Fruit fly (Drosophila melanogaster): ENCODE results near the gene Dci.

Dci gene

DNA sequence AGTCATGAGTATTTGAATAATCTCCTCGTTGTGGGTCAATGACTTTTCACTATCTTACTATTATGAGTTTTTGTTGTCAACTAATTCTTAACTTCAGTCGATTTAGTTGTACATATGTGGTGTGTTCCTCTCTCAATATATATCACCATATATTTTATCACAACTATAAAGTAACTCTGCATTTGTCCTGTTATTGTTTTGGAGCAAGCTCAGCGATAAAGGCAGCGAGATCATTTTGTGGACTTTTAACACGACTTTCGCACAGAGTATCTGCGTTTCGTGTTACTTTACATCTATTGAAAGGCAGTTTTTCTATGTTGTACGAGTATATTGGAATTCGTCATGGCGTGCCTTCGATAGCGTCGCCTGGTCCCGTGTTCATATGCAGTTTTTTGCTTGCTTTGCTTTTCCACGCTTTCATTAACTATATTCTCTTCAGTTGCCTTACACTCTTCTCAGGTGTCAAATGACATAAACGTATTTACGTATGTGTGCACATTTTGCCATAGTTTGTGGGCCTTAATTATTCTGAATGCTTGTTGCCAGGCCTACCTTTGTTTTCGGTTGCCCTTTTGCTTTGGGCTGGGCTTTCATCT lies 24.4 kb downstream of the Dci start:
- TF ChIP-seq D19A (tag; optimal IDR thresholded peaks at IDR 0.05) (peak; percentile 89), sens (GFP tag) (peak; percentile 7), odd (GFP tag; optimal IDR thresholded peaks at IDR 0.05) (no peak), mam (GFP tag; optimal IDR thresholded peaks at IDR 0.05) (no peak), BtbVII (GFP tag; optimal IDR thresholded peaks at IDR 0.05) (no peak)

DNA sequence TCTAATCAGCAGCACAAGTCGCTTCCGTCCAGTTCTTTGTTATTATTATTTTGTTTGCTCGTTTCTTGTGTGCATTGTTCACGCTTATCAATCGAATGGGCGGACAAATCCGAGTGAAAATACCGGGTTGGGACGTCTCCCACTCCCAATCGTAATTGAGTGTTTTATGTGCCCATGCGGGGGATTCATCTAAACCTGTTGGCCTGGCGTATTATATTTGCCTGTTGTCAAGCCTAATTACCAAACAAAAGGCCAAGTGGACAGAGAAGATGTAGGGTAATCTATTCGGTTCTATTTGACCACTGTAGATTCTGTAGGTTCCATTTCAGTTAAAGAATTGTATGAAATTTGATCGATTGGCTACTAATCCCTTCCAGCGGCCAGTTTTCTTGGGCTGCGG lies 24.9 kb downstream of the Dci start:
- TF ChIP-seq z (GFP tag; IDR thresholded peaks at IDR 0.05) (0 out of 3 replicates have a peak, but pooled peaks have one; percentile 48), row (GFP tag; IDR thresholded peaks at IDR 0.05) (no peak), eve (GFP tag; optimal IDR thresholded peaks at IDR 0.05) (no peak), CG2875 (GFP tag; optimal IDR thresholded peaks at IDR 0.05) (no peak), sr (GFP tag; IDR thresholded peaks at IDR 0.05) (no peak), sc (optimal IDR thresholded peaks at IDR 0.05) (no peak), sc (GFP tag; optimal IDR thresholded peaks at IDR 0.05) (no peak), vvl (GFP tag; IDR thresholded peaks at IDR 0.05) (no peak), seq (GFP tag; IDR thresholded peaks at IDR 0.05) (no peak), CG6683 (GFP tag; optimal IDR thresholded peaks at IDR 0.05) (no peak), Lhr (GFP tag; optimal IDR thresholded peaks at IDR 0.05) (no peak), zfh2 (GFP tag; optimal IDR thresholded peaks at IDR 0.05) (no peak), sim (GFP tag; IDR thresholded peaks at IDR 0.05) (no peak), CG12155 (GFP tag; optimal IDR thresholded peaks at IDR 0.05) (no peak), CG10654 (GFP tag; optimal IDR thresholded peaks at IDR 0.05) (no peak), esg (GFP tag; conservative IDR thresholded peaks at IDR 0.05) (no peak), CG15696 (tag; optimal IDR thresholded peaks at IDR 0.05) (no peak), Sry-β (GFP tag; optimal IDR thresholded peaks at IDR 0.05) (no peak), CG34376 (GFP tag; optimal IDR thresholded peaks at IDR 0.05) (no peak), CG10565 (GFP tag; optimal IDR thresholded peaks at IDR 0.05) (no peak), Oli (tag; optimal IDR thresholded peaks at IDR 0.05) (no peak), nom (GFP tag; optimal IDR thresholded peaks at IDR 0.05) (no peak), HLH3B (GFP tag; IDR thresholded peaks at IDR 0.05) (peak; percentile 5; the same call in 1 of the 2 replicates), kah (GFP tag; optimal IDR thresholded peaks at IDR 0.05) (no peak), CG13775 (GFP tag; optimal IDR thresholded peaks at IDR 0.05) (no peak), CG17912 (GFP tag; optimal IDR thresholded peaks at IDR 0.05) (no peak), ranshi (GFP tag; IDR thresholded peaks at IDR 0.05) (peak; percentile 27; the same call in 1 of the 2 replicates), CG9817 (tag; optimal IDR thresholded peaks at IDR 0.05) (no peak), CG13287 (GFP tag; IDR thresholded peaks at IDR 0.05; ENCODE audit: partially characterized antibody) (no peak), dimm (GFP tag; IDR thresholded peaks at IDR 0.05) (no peak), wor (GFP tag; IDR thresholded peaks at IDR 0.05) (no peak), CG34422 (GFP tag; IDR thresholded peaks at IDR 0.05) (0 out of 3 replicates have a peak, but pooled peaks have one; percentile 15), Mrtf (GFP tag; IDR thresholded peaks at IDR 0.05) (no peak), knrl (GFP tag; IDR thresholded peaks at IDR 0.05; ENCODE audit: partially characterized antibody) (no peak), wek (GFP tag; optimal IDR thresholded peaks at IDR 0.05) (peak; percentile 69), sens (GFP tag) (peak; percentile 56), TFAM (GFP tag; optimal IDR thresholded peaks at IDR 0.05) (no peak), CG31365 (tag; optimal IDR thresholded peaks at IDR 0.05) (no peak), lab (GFP tag; optimal IDR thresholded peaks at IDR 0.05) (peak; percentile 44), ham (GFP tag; IDR thresholded peaks at IDR 0.05) (no peak), HLH4C (GFP tag; IDR thresholded peaks at IDR 0.05; ENCODE audit: partially characterized antibody) (no peak), CG9727 (GFP tag; optimal IDR thresholded peaks at IDR 0.05) (no peak), C15 (GFP tag; IDR thresholded peaks at IDR 0.05) (no peak), Camta (GFP tag; optimal IDR thresholded peaks at IDR 0.05) (no peak), Med (GFP tag) (peak; percentile 49), Ets65A (GFP tag) (peak; percentile 88)

All from whole organism, embryonic.